Fruit fly (Drosophila melanogaster): ENCODE results near the gene CG32313.

DNA sequence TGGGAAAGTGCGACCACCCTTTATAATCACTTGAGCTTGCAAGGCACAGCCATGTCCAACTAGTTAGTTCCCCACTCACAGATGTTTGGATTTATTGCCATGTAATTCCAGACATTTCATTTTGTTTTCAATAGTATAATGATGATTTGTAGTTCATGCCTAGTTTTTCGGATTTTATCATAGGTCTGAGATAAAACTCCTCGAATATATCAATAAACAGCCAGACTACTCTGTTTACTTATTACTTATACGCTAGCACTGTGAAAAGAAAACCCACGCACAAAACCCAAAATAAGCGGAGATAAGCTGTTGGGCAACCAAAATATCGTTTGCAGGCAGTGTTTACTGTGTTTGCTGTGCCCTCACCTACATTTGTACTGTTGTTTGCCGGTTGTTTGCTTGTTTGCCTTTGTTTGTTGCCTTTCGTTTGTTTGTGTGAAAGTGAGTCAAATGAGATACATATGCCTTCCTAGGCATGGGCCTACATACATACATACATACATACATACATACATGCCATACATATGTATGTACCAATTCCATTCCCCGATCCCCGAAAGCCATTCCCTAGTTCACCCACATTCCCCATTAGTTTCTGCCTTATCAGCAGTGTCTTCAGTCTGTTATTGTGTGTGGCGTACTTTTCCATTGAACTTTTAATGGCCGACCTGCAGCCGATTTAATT, 33.8 kb upstream of the CG32313 start:
- TF ChIP-seq CG14655 (GFP tag; optimal IDR thresholded peaks at IDR 0.05): peak; percentile 51
- TF ChIP-seq EcR (GFP tag; optimal IDR thresholded peaks at IDR 0.05): peak; percentile 69
- no peak for TF ChIP-seq gl (tag; optimal IDR thresholded peaks at IDR 0.05)
